Worm (Caenorhabditis elegans) whole organism, L1 larva: ENCODE measurements around the gene ttr-53.

Experiments used
- C04F5.9 ChIP-seq: sonication (generic microtip); optimal IDR thresholded peaks from 2 replicates; lab custom pipeline; 2016; ENCODE audit warnings: missing genetic modification characterization, missing compliant biosample characterization
- C16A3.4 ChIP-seq: fragments of 150-350 bp; optimal IDR thresholded peaks from 2 replicates; lab custom pipeline; 2014; ENCODE audit warnings: missing biosample characterization, missing genetic modification characterization
- F16B12.6 ChIP-seq: fragments of 150-350 bp; optimal IDR thresholded peaks from 2 replicates; lab custom pipeline; 2014; ENCODE audit warnings: missing biosample characterization, missing genetic modification characterization
- ama-1 ChIP-seq: fragments of 150-350 bp; optimal IDR thresholded peaks from 2 replicates; lab custom pipeline; 2014
- blmp-1 ChIP-seq: fragments of 150-350 bp; optimal IDR thresholded peaks from 2 replicates; lab custom pipeline; 2014; ENCODE audit warnings: missing biosample characterization, missing genetic modification characterization
- ceh-63 ChIP-seq: fragments of 200-800 bp; sonication (Bioruptor generic); optimal IDR thresholded peaks from 2 replicates; lab custom pipeline; 2018; ENCODE audit warnings: mild to moderate bottlenecking, missing genetic modification characterization, missing compliant biosample characterization
- ceh-8 ChIP-seq: fragments of 200-800 bp; sonication (Bioruptor generic); optimal IDR thresholded peaks from 2 replicates; lab custom pipeline; 2018; ENCODE audit warnings: mild to moderate bottlenecking, missing genetic modification characterization, moderate library complexity, missing compliant biosample characterization
- efl-1 ChIP-seq, 4 experiments: fragments of 150-350 bp; optimal IDR thresholded peaks in 3 of 4; peaks in 1 of 4; 1 replicate in 1 of 4; 2 replicates in 3 of 4; lab custom pipeline; 2014; ENCODE audit warnings: missing biosample characterization in 2 of 4, missing genetic modification characterization in 2 of 4, missing genetic modification reagents in 2 of 4
- egl-13 ChIP-seq: sonication (generic microtip); optimal IDR thresholded peaks from 2 replicates; lab custom pipeline; 2016; ENCODE audit warnings: missing genotype, missing genetic modification reagents, missing genetic modification characterization, missing compliant biosample characterization
- egl-27 ChIP-seq, 2 experiments: fragments of 150-350 bp in 1 of 2; sonication (generic microtip); optimal IDR thresholded peaks; 3 replicates each; lab custom pipeline; 2017 to 2018; ENCODE audit warnings: missing biosample characterization in 2 of 2, missing genetic modification characterization in 2 of 2, missing genetic modification reagents in 2 of 2
- elt-2 ChIP-seq: sonication (generic microtip); optimal IDR thresholded peaks from 2 replicates; lab custom pipeline; 2016; ENCODE audit warnings: missing genetic modification characterization, mild to moderate bottlenecking, inconsistent platforms, missing compliant biosample characterization, missing genetic modification reagents
- elt-3 ChIP-seq, 6 experiments: fragments of 150-350 bp in 1 of 6; sonication (generic microtip); optimal IDR thresholded peaks; 2 replicates each; lab custom pipeline; 2017 to 2018; ENCODE audit warnings: missing biosample characterization in 6 of 6, missing genetic modification characterization in 6 of 6, inconsistent platforms in 1 of 6
- fkh-10 ChIP-seq: sonication (generic microtip); optimal IDR thresholded peaks from 2 replicates; lab custom pipeline; 2017; ENCODE audit warnings: missing biosample characterization, missing genetic modification reagents, missing genetic modification characterization
- fkh-8 ChIP-seq: sonication (generic microtip); optimal IDR thresholded peaks from 2 replicates; lab custom pipeline; 2016; ENCODE audit warnings: mild to moderate bottlenecking, missing genetic modification characterization, missing compliant biosample characterization
- fos-1 ChIP-seq: fragments of 150-350 bp; optimal IDR thresholded peaks from 2 replicates; lab custom pipeline; 2014; ENCODE audit warnings: missing biosample characterization, missing genetic modification characterization
- grh-1 ChIP-seq: fragments of 200-800 bp; sonication (Bioruptor generic); IDR thresholded peaks from 2 replicates; pipeline ENCODE4 v1.3.6; 2022; ENCODE audit warnings: missing genetic modification reagents, missing genetic modification characterization, missing compliant biosample characterization
- hlh-17 ChIP-seq: fragments of 200-800 bp; sonication (Bioruptor generic); optimal IDR thresholded peaks from 2 replicates; lab custom pipeline; 2018; ENCODE audit warnings: missing genetic modification characterization, mild to moderate bottlenecking, missing compliant biosample characterization, moderate library complexity, borderline replicate concordance
- hpl-2 ChIP-seq: fragments of 150-350 bp; optimal IDR thresholded peaks from 2 replicates; lab custom pipeline; 2014; ENCODE audit warnings: missing biosample characterization, missing genetic modification reagents, missing genetic modification characterization
- irx-1 ChIP-seq: sonication (generic microtip); optimal IDR thresholded peaks from 2 replicates; lab custom pipeline; 2016; ENCODE audit warnings: missing genetic modification characterization, missing compliant biosample characterization
- isw-1 ChIP-seq: fragments of 200-800 bp; sonication (Bioruptor generic); IDR thresholded peaks from 2 replicates; pipeline ENCODE4 v1.3.6; 2022; ENCODE audit warnings: missing genetic modification characterization, missing compliant biosample characterization
- jun-1 ChIP-seq: fragments of 150-350 bp; optimal IDR thresholded peaks from 2 replicates; lab custom pipeline; 2014; ENCODE audit warnings: missing biosample characterization, missing genetic modification reagents, missing genetic modification characterization
- lin-13 ChIP-seq: fragments of 150-350 bp; optimal IDR thresholded peaks from 2 replicates; lab custom pipeline; 2014; ENCODE audit warnings: missing biosample characterization, missing genetic modification reagents, missing genetic modification characterization
- lin-14 ChIP-seq: fragments of 200-800 bp; sonication (Bioruptor generic); optimal IDR thresholded peaks from 2 replicates; lab custom pipeline; 2018; ENCODE audit warnings: mild to moderate bottlenecking, missing genetic modification characterization, moderate library complexity, missing compliant biosample characterization
- lin-15B ChIP-seq: fragments of 150-350 bp; sonication (generic microtip); optimal IDR thresholded peaks from 3 replicates; lab custom pipeline; 2014; ENCODE audit warnings: missing biosample characterization, missing genetic modification characterization
- lir-3 ChIP-seq: sonication (generic microtip); optimal IDR thresholded peaks from 2 replicates; lab custom pipeline; 2016; ENCODE audit warnings: mild to moderate bottlenecking, missing genetic modification characterization, moderate library complexity, missing compliant biosample characterization; ENCODE audit not compliant: poor library complexity
- lsy-2 ChIP-seq, 2 experiments: fragments of 150-350 bp; optimal IDR thresholded peaks; 2 replicates each; lab custom pipeline; 2014; ENCODE audit warnings: missing biosample characterization in 2 of 2, missing genetic modification characterization in 2 of 2
- mab-9 ChIP-seq: fragments of 200-800 bp; sonication (Bioruptor generic); IDR thresholded peaks from 2 replicates; pipeline ENCODE4 v1.3.6; 2022; ENCODE audit warnings: missing genetic modification reagents, missing genetic modification characterization, missing compliant biosample characterization
- mef-2 ChIP-seq: fragments of 150-350 bp; optimal IDR thresholded peaks from 2 replicates; lab custom pipeline; 2014; ENCODE audit warnings: missing biosample characterization, missing genetic modification characterization
- mep-1 ChIP-seq: fragments of 150-350 bp; optimal IDR thresholded peaks from 2 replicates; lab custom pipeline; 2014; ENCODE audit warnings: missing biosample characterization, missing genetic modification characterization
- nhr-71 ChIP-seq: sonication (generic microtip); optimal IDR thresholded peaks from 2 replicates; lab custom pipeline; 2016; ENCODE audit warnings: mild to moderate bottlenecking, missing genetic modification characterization, moderate library complexity, missing compliant biosample characterization
- nhr-76 ChIP-seq: sonication (generic microtip); optimal IDR thresholded peaks from 2 replicates; lab custom pipeline; 2017; ENCODE audit warnings: missing biosample characterization, missing genetic modification characterization
- nhr-77 ChIP-seq: fragments of 150-350 bp; optimal IDR thresholded peaks from 2 replicates; lab custom pipeline; 2014; ENCODE audit warnings: missing biosample characterization, missing genetic modification characterization
- nhr-84 ChIP-seq: sonication (generic microtip); optimal IDR thresholded peaks from 2 replicates; lab custom pipeline; 2017; ENCODE audit warnings: missing biosample characterization, missing genetic modification characterization
- nhr-85 ChIP-seq: sonication (generic microtip); peaks from one replicate; lab custom pipeline; 2016; ENCODE audit warnings: missing genetic modification characterization, inconsistent platforms, missing compliant biosample characterization
- nhr-90 ChIP-seq: sonication (generic microtip); optimal IDR thresholded peaks from 2 replicates; lab custom pipeline; 2016; ENCODE audit warnings: mild to moderate bottlenecking, missing genetic modification characterization, missing compliant biosample characterization; ENCODE audit not compliant: poor library complexity
- pag-3 ChIP-seq: sonication (generic microtip); optimal IDR thresholded peaks from 2 replicates; lab custom pipeline; 2017; ENCODE audit warnings: missing genetic modification characterization, mild to moderate bottlenecking, missing compliant biosample characterization, antibody characterized with exemption, borderline replicate concordance; ENCODE audit not compliant: insufficient read depth
- pax-3 ChIP-seq: fragments of 200-800 bp; sonication (Bioruptor generic); optimal IDR thresholded peaks from 2 replicates; lab custom pipeline; 2018; ENCODE audit warnings: mild to moderate bottlenecking, missing genetic modification characterization, moderate library complexity, missing compliant biosample characterization
- pqm-1 ChIP-seq: sonication (generic microtip); optimal IDR thresholded peaks from 3 replicates; lab custom pipeline; 2017; ENCODE audit warnings: missing biosample characterization, missing genetic modification characterization
- rnt-1 ChIP-seq: sonication (generic microtip); optimal IDR thresholded peaks from 2 replicates; lab custom pipeline; 2016; ENCODE audit warnings: mild to moderate bottlenecking, missing genetic modification characterization, moderate library complexity, missing compliant biosample characterization
- skn-1 ChIP-seq: fragments of 150-350 bp; optimal IDR thresholded peaks from 2 replicates; lab custom pipeline; 2014; ENCODE audit warnings: missing biosample characterization, missing genetic modification characterization
- snpc-4 ChIP-seq: fragments of 150-350 bp; optimal IDR thresholded peaks from 2 replicates; lab custom pipeline; 2014; ENCODE audit warnings: missing biosample characterization, missing genetic modification characterization
- snu-23 ChIP-seq: sonication (generic microtip); optimal IDR thresholded peaks from 2 replicates; lab custom pipeline; 2016; ENCODE audit warnings: missing genetic modification characterization, missing compliant biosample characterization
- sptf-1 ChIP-seq: fragments of 150-350 bp; optimal IDR thresholded peaks from 2 replicates; lab custom pipeline; 2014; ENCODE audit warnings: missing biosample characterization, missing genetic modification characterization
- sup-37 ChIP-seq: fragments of 200-800 bp; sonication (Bioruptor generic); optimal IDR thresholded peaks from 2 replicates; lab custom pipeline; 2018; ENCODE audit warnings: mild to moderate bottlenecking, missing genetic modification characterization, missing compliant biosample characterization
- unc-130 ChIP-seq: fragments of 150-350 bp; optimal IDR thresholded peaks from 2 replicates; lab custom pipeline; 2017; ENCODE audit warnings: missing biosample characterization, missing genetic modification characterization, inconsistent platforms
- unc-30 ChIP-seq: sonication (generic microtip); optimal IDR thresholded peaks from 2 replicates; lab custom pipeline; 2017; ENCODE audit warnings: missing biosample characterization, missing genetic modification characterization
- unc-86 ChIP-seq: sonication (generic microtip); optimal IDR thresholded peaks from 2 replicates; lab custom pipeline; 2016; ENCODE audit warnings: missing genetic modification characterization, missing compliant biosample characterization
- unc-98 ChIP-seq: fragments of 200-800 bp; sonication (Bioruptor generic); IDR thresholded peaks from 2 replicates; pipeline ENCODE4 v1.3.6; 2022; ENCODE audit warnings: missing genetic modification characterization, missing compliant biosample characterization
- xbp-1 ChIP-seq: sonication (generic microtip); optimal IDR thresholded peaks from 2 replicates; lab custom pipeline; 2016; ENCODE audit warnings: missing genetic modification characterization, missing compliant biosample characterization
- zip-4 ChIP-seq: fragments of 200-800 bp; sonication (Bioruptor generic); optimal IDR thresholded peaks from 2 replicates; lab custom pipeline; 2018; ENCODE audit warnings: mild to moderate bottlenecking, missing genetic modification characterization, moderate library complexity, missing compliant biosample characterization
- ztf-11 ChIP-seq, 2 experiments: sonication (generic microtip); optimal IDR thresholded peaks; 2 replicates each; lab custom pipeline; 2016 to 2017; ENCODE audit warnings: missing genetic modification characterization in 2 of 2, missing biosample characterization in 1 of 2, missing compliant biosample characterization in 1 of 2
- ztf-4 ChIP-seq: fragments of 150-350 bp; optimal IDR thresholded peaks from 2 replicates; lab custom pipeline; 2014; ENCODE audit warnings: missing biosample characterization, missing genetic modification characterization

The ttr-53 gene

DNA sequence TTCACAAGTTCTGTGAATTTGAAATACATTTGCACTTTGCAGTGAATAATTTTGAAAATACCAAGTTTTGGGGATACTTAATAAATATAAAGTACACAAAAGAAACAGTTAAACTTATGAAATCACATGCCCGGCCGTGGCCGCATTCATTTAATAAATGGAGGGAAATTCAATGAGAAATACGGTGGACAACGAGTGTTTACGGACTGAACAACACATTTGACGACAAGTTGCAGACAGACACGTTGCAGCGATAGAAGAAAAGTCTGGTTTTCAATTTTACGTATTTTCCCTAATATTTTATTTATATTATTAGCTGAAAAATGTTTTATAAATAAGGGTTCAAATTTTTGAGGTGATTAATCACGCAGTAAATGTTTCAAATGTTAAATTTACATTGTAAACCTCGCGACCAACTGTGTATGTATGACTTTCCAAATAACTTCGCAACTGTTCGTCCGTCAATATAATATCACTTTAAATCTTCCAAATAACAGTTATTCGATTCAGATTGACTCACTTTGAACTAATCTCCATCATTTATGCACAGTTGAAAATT, 6.3 kb upstream of the ttr-53 start, which contains the start of gene copg-1 (continued):
- TF ChIP-seq nhr-84 (no peak), lsy-2 (tag; optimal IDR thresholded peaks at IDR 0.05; lab: Kevin White, UChicago) (peak; percentile 89 to 97), ama-1 (lab: Kevin White, UChicago) (no peak), unc-130 (tag; lab: Kevin White, UChicago) (peak; percentile 29), rnt-1 (tag; lab: Kevin White, UChicago) (peak; percentile 37), fkh-8 (tag; lab: Kevin White, UChicago) (peak; percentile 28), lin-15B (no peak), blmp-1 (tag; lab: Kevin White, UChicago) (peak; percentile 49), snpc-4 (tag; lab: Kevin White, UChicago) (peak; percentile 32), nhr-85 (tag; lab: Kevin White, UChicago) (peak; percentile 48), ceh-8 (GFP tag; lab: Kevin White, UChicago) (no peak), pag-3 (no peak), grh-1 (no peak), mab-9 (GFP tag; lab: Robert Waterston, UW) (no peak), unc-30 (tag; lab: Kevin White, UChicago) (no peak), jun-1 (tag; lab: Kevin White, UChicago) (no peak), fos-1 (tag; lab: Kevin White, UChicago) (no peak), nhr-71 (tag; lab: Kevin White, UChicago) (peak; percentile 65), elt-3 (tag; optimal IDR thresholded peaks at IDR 0.05; lab: Kevin White, UChicago) (peak in 2 of 6 experiments; percentile 37 to 62), mef-2 (tag; lab: Kevin White, UChicago) (no peak), egl-27 (tag; optimal IDR thresholded peaks at IDR 0.05; lab: Kevin White, UChicago) (no peak), unc-86 (tag; lab: Kevin White, UChicago) (peak; percentile 50), pax-3 (no peak), nhr-90 (tag; lab: Kevin White, UChicago) (peak; percentile 13), lin-14 (peak; percentile 73), unc-98 (GFP tag; lab: Robert Waterston, UW) (no peak), C16A3.4 (tag; lab: Kevin White, UChicago) (peak; percentile 35), hpl-2 (GFP tag; lab: Kevin White, UChicago) (no peak), lin-13 (GFP tag; lab: Kevin White, UChicago) (peak; percentile 6), sptf-1 (tag; lab: Kevin White, UChicago) (no peak), nhr-77 (peak; percentile 5), ztf-4 (tag; lab: Kevin White, UChicago) (peak; percentile 13), mep-1 (tag; lab: Kevin White, UChicago) (peak; percentile 91), nhr-76 (tag; lab: Kevin White, UChicago) (no peak), F16B12.6 (tag; lab: Kevin White, UChicago) (peak; percentile 91), fkh-10 (no peak), lir-3 (tag; lab: Kevin White, UChicago) (no peak), hlh-17 (GFP tag; lab: Kevin White, UChicago) (no peak), elt-2 (tag; lab: Kevin White, UChicago) (no peak), zip-4 (GFP tag; lab: Kevin White, UChicago) (no peak), irx-1 (tag; lab: Kevin White, UChicago) (peak; percentile 33), pqm-1 (tag; lab: Kevin White, UChicago) (no peak), efl-1 (optimal IDR thresholded peaks at IDR 0.05; lab: Kevin White, UChicago) (peak; percentile 56 to 64), efl-1 (GFP tag; optimal IDR thresholded peaks at IDR 0.05 in 1 of 2; lab: Kevin White, UChicago) (peak; percentile 69 to 94), isw-1 (peak; percentile 34), ceh-63 (GFP tag; lab: Kevin White, UChicago) (no peak), sup-37 (GFP tag; lab: Kevin White, UChicago) (no peak), C04F5.9 (no peak), snu-23 (GFP tag; lab: Kevin White, UChicago) (peak; percentile 66), egl-13 (tag; lab: Kevin White, UChicago) (no peak), skn-1 (peak; percentile 48), xbp-1 (tag; lab: Kevin White, UChicago) (peak; percentile 57), ztf-11 (tag; optimal IDR thresholded peaks at IDR 0.05; lab: Kevin White, UChicago) (no peak)
